Fruit fly (Drosophila melanogaster) whole organism, wandering third instar larva: ENCODE measurements around the gene CG33293.

ENCODE experiments used
- Abd-B ChIP-seq: fragments of >200 bp; optimal IDR thresholded peaks from 2 replicates; lab custom pipeline; 2017; ENCODE audit warnings: missing biosample characterization, missing genetic modification characterization
- CG32264 ChIP-seq: fragments of 200-800 bp; sonication (Bioruptor generic); optimal IDR thresholded peaks from 2 replicates; lab custom pipeline; 2016; ENCODE audit warnings: missing biosample characterization, missing genetic modification characterization
- CG9705 ChIP-seq: fragments of 200-800 bp; sonication (Bioruptor generic); optimal IDR thresholded peaks from 2 replicates; lab custom pipeline; 2018; ENCODE audit warnings: missing biosample characterization, mild to moderate bottlenecking, missing genetic modification characterization
- CrebA ChIP-seq: fragments of 200-800 bp; sonication (Bioruptor generic); optimal IDR thresholded peaks from 2 replicates; lab custom pipeline; 2016; ENCODE audit warnings: missing biosample characterization, mild to moderate bottlenecking, missing genetic modification characterization, borderline replicate concordance
- Dfd ChIP-seq: fragments of >200 bp; optimal IDR thresholded peaks from 2 replicates; lab custom pipeline; 2017; ENCODE audit warnings: missing biosample characterization, missing genetic modification characterization
- Dif ChIP-seq: fragments of 200-275, 200-300 bp; sonication (Bioruptor generic); optimal IDR thresholded peaks from 2 replicates; lab custom pipeline; 2018; ENCODE audit warnings: missing biosample characterization, missing genetic modification characterization; ENCODE audit not compliant: partially characterized antibody
- GATAd ChIP-seq: sonication (Bioruptor generic); optimal IDR thresholded peaks from 2 replicates; lab custom pipeline; 2016; ENCODE audit warnings: missing biosample characterization, missing genetic modification characterization
- HLH106 ChIP-seq: fragments of 200-800 bp; optimal IDR thresholded peaks from 3 replicates; lab custom pipeline; 2019; ENCODE audit warnings: missing biosample characterization, mild to moderate bottlenecking, missing genetic modification characterization, moderate library complexity
- Hnf4 ChIP-seq: fragments of 200-800 bp; sonication (Bioruptor generic); optimal IDR thresholded peaks from 2 replicates; lab custom pipeline; 2016; ENCODE audit warnings: missing biosample characterization, mild to moderate bottlenecking, missing genetic modification characterization
- Hr78 ChIP-seq: fragments of >200 bp; optimal IDR thresholded peaks from 2 replicates; lab custom pipeline; 2017; ENCODE audit warnings: missing biosample characterization, missing genetic modification characterization
- Hr83 ChIP-seq: fragments of 200-300 bp; sonication (Bioruptor generic); optimal IDR thresholded peaks from 2 replicates; lab custom pipeline; 2016; ENCODE audit warnings: missing biosample characterization, mild to moderate bottlenecking, missing genetic modification characterization, moderate library complexity; ENCODE audit not compliant: poor library complexity, severe bottlenecking
- Jra ChIP-seq: sonication (Bioruptor generic); optimal IDR thresholded peaks from 2 replicates; lab custom pipeline; 2016; ENCODE audit warnings: missing biosample characterization, missing genetic modification characterization
- Mio ChIP-seq: sonication (Bioruptor generic); optimal IDR thresholded peaks from 2 replicates; lab custom pipeline; 2016; ENCODE audit warnings: missing biosample characterization, missing genetic modification characterization
- Myc ChIP-seq: fragments of >200 bp; optimal IDR thresholded peaks from 2 replicates; lab custom pipeline; 2017
- N ChIP-seq: fragments of >200 bp; optimal IDR thresholded peaks from 2 replicates; lab custom pipeline; 2018; ENCODE audit warnings: missing biosample characterization, missing external identifiers, missing genetic modification characterization
- OdsH ChIP-seq: fragments of 200-800 bp; sonication (Bioruptor generic); optimal IDR thresholded peaks from 2 replicates; lab custom pipeline; 2016; ENCODE audit warnings: missing biosample characterization, mild to moderate bottlenecking, missing genetic modification characterization
- Rel ChIP-seq, 2 experiments: fragments of 200-800 bp; sonication (Bioruptor generic) in 1 of 2; optimal IDR thresholded peaks; 2 replicates in 1 of 2; 3 replicates in 1 of 2; lab custom pipeline; 2016 to 2019; ENCODE audit warnings: mild to moderate bottlenecking in 2 of 2, missing biosample characterization in 2 of 2, missing genetic modification characterization in 2 of 2, moderate library complexity in 1 of 2
- Sp1 ChIP-seq: fragments of 200-800 bp; sonication (Bioruptor generic); optimal IDR thresholded peaks from 3 replicates; lab custom pipeline; 2019; ENCODE audit warnings: missing biosample characterization, mild to moderate bottlenecking, missing genetic modification characterization, moderate library complexity
- Vsx2 ChIP-seq: fragments of 200-300, 225-300 bp; sonication (Bioruptor generic); optimal IDR thresholded peaks from 2 replicates; lab custom pipeline; 2018; ENCODE audit warnings: missing biosample characterization, missing genetic modification characterization; ENCODE audit not compliant: partially characterized antibody
- br ChIP-seq: fragments of 200-800 bp; sonication (Bioruptor generic); optimal IDR thresholded peaks from 2 replicates; lab custom pipeline; 2016; ENCODE audit warnings: missing biosample characterization, missing genetic modification characterization
- brk ChIP-seq: fragments of 200-800 bp; sonication (Bioruptor generic); optimal IDR thresholded peaks from 2 replicates; lab custom pipeline; 2016; ENCODE audit warnings: missing biosample characterization, mild to moderate bottlenecking, missing genetic modification characterization
- dl ChIP-seq, 2 experiments: fragments of 175-275, 200-275 bp in 1 of 2; fragments of 200-275 bp in 1 of 2; sonication (Bioruptor generic); optimal IDR thresholded peaks; lab custom pipeline; 2018; ENCODE audit warnings: mild to moderate bottlenecking in 2 of 2, missing biosample characterization in 2 of 2, missing genetic modification characterization in 2 of 2, moderate library complexity in 2 of 2; ENCODE audit not compliant: partially characterized antibody in 2 of 2, insufficient read depth in 1 of 2
- dmrt93B ChIP-seq: fragments of 200-800 bp; sonication (Bioruptor generic); optimal IDR thresholded peaks from 2 replicates; lab custom pipeline; 2018; ENCODE audit warnings: missing biosample characterization, mild to moderate bottlenecking, missing genetic modification characterization
- dsf ChIP-seq: sonication (Bioruptor generic); optimal IDR thresholded peaks from 2 replicates; lab custom pipeline; 2016; ENCODE audit warnings: missing biosample characterization, missing genetic modification characterization, borderline replicate concordance
- ey ChIP-seq: fragments of 200-800 bp; sonication (Bioruptor generic); optimal IDR thresholded peaks from 2 replicates; lab custom pipeline; 2016; ENCODE audit warnings: missing biosample characterization, missing genetic modification characterization
- foxo ChIP-seq, 2 experiments: fragments of 200-800 bp; sonication (Bioruptor generic); optimal IDR thresholded peaks; 2 replicates in 1 of 2; 3 replicates in 1 of 2; lab custom pipeline; 2016 to 2017; ENCODE audit warnings: missing biosample characterization in 2 of 2, missing genetic modification characterization in 2 of 2
- fru ChIP-seq: fragments of 200-800 bp; sonication (Bioruptor generic); optimal IDR thresholded peaks from 3 replicates; lab custom pipeline; 2016; ENCODE audit warnings: missing biosample characterization, mild to moderate bottlenecking, missing genetic modification characterization
- h ChIP-seq: fragments of 200-800 bp; sonication (Bioruptor generic); optimal IDR thresholded peaks from 3 replicates; lab custom pipeline; 2016; ENCODE audit warnings: missing biosample characterization, mild to moderate bottlenecking, missing genetic modification characterization
- jim ChIP-seq: fragments of 175-275, 200-325 bp; sonication (Bioruptor generic); optimal IDR thresholded peaks from 2 replicates; lab custom pipeline; 2016; ENCODE audit warnings: missing biosample characterization, mild to moderate bottlenecking, missing genetic modification characterization
- lola ChIP-seq: fragments of >200 bp; optimal IDR thresholded peaks from 2 replicates; lab custom pipeline; 2017; ENCODE audit warnings: missing biosample characterization, missing genetic modification characterization
- pan ChIP-seq: fragments of >200 bp; optimal IDR thresholded peaks from 2 replicates; lab custom pipeline; 2017
- psq ChIP-seq: fragments of 200-800 bp; sonication (Bioruptor generic); optimal IDR thresholded peaks from 3 replicates; lab custom pipeline; 2017; ENCODE audit warnings: missing biosample characterization, mild to moderate bottlenecking, missing genetic modification characterization, moderate library complexity
- rgr ChIP-seq: fragments of 200-800 bp; sonication (Bioruptor generic); optimal IDR thresholded peaks from 3 replicates; lab custom pipeline; 2016; ENCODE audit warnings: missing biosample characterization, mild to moderate bottlenecking, missing genetic modification characterization
- sage ChIP-seq: fragments of 200-800 bp; sonication (Bioruptor generic); optimal IDR thresholded peaks from 2 replicates; lab custom pipeline; 2016; ENCODE audit warnings: missing biosample characterization, mild to moderate bottlenecking, missing genetic modification characterization
- sv ChIP-seq: fragments of 200-800 bp; sonication (Bioruptor generic); optimal IDR thresholded peaks from 3 replicates; lab custom pipeline; 2016; ENCODE audit warnings: missing biosample characterization, missing genetic modification characterization
- tai ChIP-seq: sonication (Bioruptor generic); optimal IDR thresholded peaks from 2 replicates; lab custom pipeline; 2016; ENCODE audit warnings: missing biosample characterization, missing genetic modification characterization
- usp ChIP-seq: fragments of >200 bp; optimal IDR thresholded peaks from 2 replicates; lab custom pipeline; 2017; ENCODE audit warnings: missing biosample characterization, missing genetic modification characterization
- woc ChIP-seq: sonication (Bioruptor generic); optimal IDR thresholded peaks from 2 replicates; lab custom pipeline; 2016; ENCODE audit warnings: missing biosample characterization, mild to moderate bottlenecking, missing genetic modification characterization

CG33293 gene

dm6 chr3R:5280380-5280779 is 39.8 kb upstream of the CG33293 start:
- TF ChIP-seq dl (GFP tag; optimal IDR thresholded peaks at IDR 0.05; lab: Kevin White, UChicago; ENCODE audit: insufficient read depth in 1 of 2, partially characterized antibody in 2 of 2) (no peak), Rel (GFP tag; optimal IDR thresholded peaks at IDR 0.05; lab: Kevin White, UChicago) (no peak), Rel (tag; optimal IDR thresholded peaks at IDR 0.05; lab: Kevin White, UChicago) (peak; percentile 66), Dif (GFP tag; lab: Kevin White, UChicago) (no peak)

- TF ChIP-seq h (GFP tag; lab: Kevin White, UChicago) (peak; percentile 22), Hnf4 (GFP tag; lab: Kevin White, UChicago) (no peak)
- TF ChIP-seq, all 38 proteins: peak for 1
These were observed 39.2 kb upstream of the CG33293 start for dm6 chr3R:5279609-5280164.

- TF ChIP-seq CG9705 (GFP tag; lab: Kevin White, UChicago) (no peak), Vsx2 (GFP tag; lab: Kevin White, UChicago) (no peak), ey (GFP tag; lab: Kevin White, UChicago) (no peak)
These were observed 38.1 kb upstream of the CG33293 start for dm6 chr3R:5278627-5279026.

- TF ChIP-seq foxo (GFP tag; optimal IDR thresholded peaks at IDR 0.05; lab: Kevin White, UChicago) (no peak), rgr (GFP tag; lab: Kevin White, UChicago) (no peak), Hr78 (GFP tag; lab: Kevin White, UChicago) (no peak), Mio (no peak), tai (no peak), CG9705 (GFP tag; lab: Kevin White, UChicago) (no peak), Rel (GFP tag; optimal IDR thresholded peaks at IDR 0.05; lab: Kevin White, UChicago) (no peak), Rel (tag; optimal IDR thresholded peaks at IDR 0.05; lab: Kevin White, UChicago) (no peak), jim (GFP tag; lab: Kevin White, UChicago) (no peak), Hnf4 (GFP tag; lab: Kevin White, UChicago) (no peak), sv (no peak), CrebA (no peak)
These were observed 37.2 kb upstream of the CG33293 start, which contains the start of gene CG31538 for dm6 chr3R:5277735-5278134. CG31538 (minus strand) TSS chr3R:5277835.

dm6 chr3R:5270806-5271205 is 30.3 kb upstream of the CG33293 start:
- TF ChIP-seq Jra (GFP tag; lab: Kevin White, UChicago) = no peak
- no peak for TF ChIP-seq HLH106
- no peak for TF ChIP-seq lola
- no peak for TF ChIP-seq OdsH (GFP tag; lab: Kevin White, UChicago)
- no peak for TF ChIP-seq Dif (GFP tag; lab: Kevin White, UChicago)
- TF ChIP-seq foxo (GFP tag; optimal IDR thresholded peaks at IDR 0.05; lab: Kevin White, UChicago) = peak in 1 of 2 experiments; percentile 47
- no peak for TF ChIP-seq sv
- TF ChIP-seq jim (GFP tag; lab: Kevin White, UChicago) = no peak
- TF ChIP-seq br (GFP tag; lab: Kevin White, UChicago) = peak; percentile 16
- peak; percentile 21 for TF ChIP-seq Hnf4 (GFP tag; lab: Kevin White, UChicago)
- no peak for TF ChIP-seq Rel (GFP tag; optimal IDR thresholded peaks at IDR 0.05; lab: Kevin White, UChicago)
- no peak for TF ChIP-seq Rel (tag; optimal IDR thresholded peaks at IDR 0.05; lab: Kevin White, UChicago)
- TF ChIP-seq brk = no peak
- no peak for TF ChIP-seq Mio
- TF ChIP-seq sage (GFP tag; lab: Kevin White, UChicago) = no peak
- TF ChIP-seq fru = peak; percentile 34
- no peak for TF ChIP-seq Vsx2 (GFP tag; lab: Kevin White, UChicago)
- TF ChIP-seq dsf (GFP tag; lab: Kevin White, UChicago) = no peak
- TF ChIP-seq dl (GFP tag; optimal IDR thresholded peaks at IDR 0.05; lab: Kevin White, UChicago; ENCODE audit: insufficient read depth in 1 of 2, partially characterized antibody in 2 of 2) = no peak
- TF ChIP-seq GATAd (GFP tag; lab: Kevin White, UChicago) = no peak
- peak; percentile 28 for TF ChIP-seq h (GFP tag; lab: Kevin White, UChicago)
- TF ChIP-seq Hr83 (GFP tag; lab: Kevin White, UChicago) = no peak
- no peak for TF ChIP-seq CG32264
- no peak for TF ChIP-seq Abd-B (GFP tag; lab: Kevin White, UChicago)
- no peak for TF ChIP-seq woc (GFP tag; lab: Kevin White, UChicago)
- TF ChIP-seq CG9705 (GFP tag; lab: Kevin White, UChicago) = no peak
- no peak for TF ChIP-seq tai
- TF ChIP-seq Sp1 = no peak
- no peak for TF ChIP-seq CrebA
- TF ChIP-seq psq = no peak
- peak; percentile 44 for TF ChIP-seq rgr (GFP tag; lab: Kevin White, UChicago)
- no peak for TF ChIP-seq ey (GFP tag; lab: Kevin White, UChicago)
- TF ChIP-seq Hr78 (GFP tag; lab: Kevin White, UChicago) = no peak
- TF ChIP-seq dmrt93B (GFP tag; lab: Kevin White, UChicago) = no peak
- TF ChIP-seq Myc (lab: Kevin White, UChicago) = no peak
- no peak for TF ChIP-seq Dfd (GFP tag; lab: Kevin White, UChicago)
- no peak for TF ChIP-seq pan (lab: Kevin White, UChicago)
- TF ChIP-seq usp (GFP tag; lab: Kevin White, UChicago) = no peak
- TF ChIP-seq N (GFP tag; lab: Kevin White, UChicago) = no peak
- TF ChIP-seq, all 38 proteins: peak for 6
